Comparison of ENCODE assay signal across 1 fruit fly cellular context in genomic region chr2L:267441-268089, dm6.
TF ChIP-seq lines count a peak whose summit lies in the region.

Gene CG17075 (minus strand): TSS chr2L:267505.

TF ChIP-seq in whole organism, embryonic, 481 proteins besides CTCF, POLR2A, EP300 and RAD21 (continued from another document and continues in another):
- TF ChIP-seq CG9727 (GFP tag; optimal IDR thresholded peaks at IDR 0.05; lab: Kevin White, UChicago): peak; percentile 94
- peak; percentile 94 for TF ChIP-seq CG7372 (GFP tag; IDR thresholded peaks at IDR 0.05; lab: Robert Waterston, UW)
- peak; percentile 96 for TF ChIP-seq ranshi (GFP tag; IDR thresholded peaks at IDR 0.05; lab: Robert Waterston, UW)
- TF ChIP-seq CG4424 (GFP tag; optimal IDR thresholded peaks at IDR 0.05; lab: Kevin White, UChicago): peak; percentile 92
- TF ChIP-seq bigmax (GFP tag; optimal IDR thresholded peaks at IDR 0.05; lab: Kevin White, UChicago): peak; percentile 6
- TF ChIP-seq tll (GFP tag; optimal IDR thresholded peaks at IDR 0.05; lab: Kevin White, UChicago): no peak
- no peak for TF ChIP-seq pan (optimal IDR thresholded peaks at IDR 0.05; lab: Kevin White, UChicago)
- TF ChIP-seq pan (GFP tag; optimal IDR thresholded peaks at IDR 0.05 in 1 of 2, IDR thresholded peaks at IDR 0.05 in 1 of 2): peak in 1 of 2 experiments; percentile 97
- TF ChIP-seq run (tag; optimal IDR thresholded peaks at IDR 0.05; lab: Kevin White, UChicago): peak; percentile 87
- TF ChIP-seq CG30020 (tag; optimal IDR thresholded peaks at IDR 0.05; lab: Kevin White, UChicago): peak; percentile 63
- peak; percentile 85 for TF ChIP-seq bcd (GFP tag; optimal IDR thresholded peaks at IDR 0.05; lab: Kevin White, UChicago)
- TF ChIP-seq YL-1 (GFP tag; optimal IDR thresholded peaks at IDR 0.05; lab: Kevin White, UChicago): peak; percentile 63
- peak; percentile 81 for TF ChIP-seq CG31388 (GFP tag; optimal IDR thresholded peaks at IDR 0.05; lab: Kevin White, UChicago)
- peak; percentile 24 for TF ChIP-seq CG3995 (GFP tag; optimal IDR thresholded peaks at IDR 0.05; lab: Kevin White, UChicago)
- peak; percentile 61; the same call in 1 of the 2 replicates for TF ChIP-seq ham (GFP tag; IDR thresholded peaks at IDR 0.05; lab: Robert Waterston, UW)
- TF ChIP-seq CG10147 (GFP tag; optimal IDR thresholded peaks at IDR 0.05; lab: Kevin White, UChicago): peak; percentile 96
- TF ChIP-seq dpn (GFP tag; optimal IDR thresholded peaks at IDR 0.05; lab: Kevin White, UChicago): peak; percentile 89 to 93
- TF ChIP-seq schlank (tag; optimal IDR thresholded peaks at IDR 0.05; lab: Kevin White, UChicago): peak; percentile 87
- TF ChIP-seq Myb (GFP tag; optimal IDR thresholded peaks at IDR 0.05; lab: Kevin White, UChicago): peak; percentile 50
- peak; percentile 86 for TF ChIP-seq onecut (GFP tag; IDR thresholded peaks at IDR 0.05; lab: Robert Waterston, UW)
- peak; percentile 93 for TF ChIP-seq CG15514 (GFP tag; optimal IDR thresholded peaks at IDR 0.05; lab: Kevin White, UChicago)
- peak; percentile 62 for TF ChIP-seq Hey (tag; optimal IDR thresholded peaks at IDR 0.05; lab: Kevin White, UChicago)
- peak; percentile 24 for TF ChIP-seq CG3163 (GFP tag; optimal IDR thresholded peaks at IDR 0.05; lab: Kevin White, UChicago)
- peak; percentile 96 for TF ChIP-seq CG12391 (tag; optimal IDR thresholded peaks at IDR 0.05; lab: Kevin White, UChicago)
- peak; percentile 93 for TF ChIP-seq so (GFP tag; IDR thresholded peaks at IDR 0.05; lab: Robert Waterston, UW)
- peak; percentile 84 for TF ChIP-seq otp (GFP tag; IDR thresholded peaks at IDR 0.05; lab: Robert Waterston, UW)
- TF ChIP-seq CG30431 (GFP tag; optimal IDR thresholded peaks at IDR 0.05; lab: Kevin White, UChicago): peak; percentile 87
- TF ChIP-seq dm (GFP tag; optimal IDR thresholded peaks at IDR 0.05; lab: Kevin White, UChicago): peak; percentile 31
- TF ChIP-seq Eip74EF (GFP tag; optimal IDR thresholded peaks at IDR 0.05; lab: Kevin White, UChicago): peak in 1 of 2 experiments; percentile 93
- peak; percentile 96 for TF ChIP-seq caup (GFP tag; optimal IDR thresholded peaks at IDR 0.05; lab: Kevin White, UChicago; ENCODE audit: severe bottlenecking)
- TF ChIP-seq CG12769 (tag; optimal IDR thresholded peaks at IDR 0.05; lab: Kevin White, UChicago): peak; percentile 94
- peak; percentile 96 for TF ChIP-seq PHDP (tag; optimal IDR thresholded peaks at IDR 0.05; lab: Kevin White, UChicago)
- TF ChIP-seq CG4360 (GFP tag; IDR thresholded peaks at IDR 0.05; lab: Robert Waterston, UW): peak; percentile 63
- TF ChIP-seq Adf1 (GFP tag; IDR thresholded peaks at IDR 0.05; lab: Robert Waterston, UW): peak; percentile 80
- TF ChIP-seq CG9437 (GFP tag; optimal IDR thresholded peaks at IDR 0.05; lab: Kevin White, UChicago): peak; percentile 87
- peak; percentile 91 for TF ChIP-seq Gug (GFP tag; IDR thresholded peaks at IDR 0.05; lab: Robert Waterston, UW)
- TF ChIP-seq tio (GFP tag; optimal IDR thresholded peaks at IDR 0.05; lab: Kevin White, UChicago): peak; percentile 89
- peak; percentile 77 for TF ChIP-seq Antp (GFP tag; optimal IDR thresholded peaks at IDR 0.05; lab: Kevin White, UChicago)
- TF ChIP-seq CG3065 (GFP tag; optimal IDR thresholded peaks at IDR 0.05; lab: Kevin White, UChicago): peak; percentile 78
- peak; percentile 96 for TF ChIP-seq Dek (tag; optimal IDR thresholded peaks at IDR 0.05; lab: Kevin White, UChicago)
- TF ChIP-seq z (GFP tag; IDR thresholded peaks at IDR 0.05; lab: Robert Waterston, UW): no peak; the same call in 2 of the 3 replicates
- TF ChIP-seq Ada2b (GFP tag; IDR thresholded peaks at IDR 0.05; lab: Robert Waterston, UW): peak; percentile 97
- TF ChIP-seq Nf-YA (GFP tag; IDR thresholded peaks at IDR 0.05; lab: Robert Waterston, UW): peak; percentile 89
- TF ChIP-seq CrebB (tag; optimal IDR thresholded peaks at IDR 0.05; lab: Kevin White, UChicago): peak; percentile 90
- TF ChIP-seq Max (GFP tag; optimal IDR thresholded peaks at IDR 0.05; lab: Kevin White, UChicago): peak; percentile 95
- peak; percentile 75 for TF ChIP-seq gro (GFP tag; optimal IDR thresholded peaks at IDR 0.05; lab: Kevin White, UChicago)
- peak; percentile 90 for TF ChIP-seq vfl (GFP tag; optimal IDR thresholded peaks at IDR 0.05; lab: Kevin White, UChicago)
- TF ChIP-seq nmo (GFP tag; optimal IDR thresholded peaks at IDR 0.05; lab: Kevin White, UChicago): peak; percentile 93
- peak; percentile 96 for TF ChIP-seq HLH3B (GFP tag; IDR thresholded peaks at IDR 0.05; lab: Robert Waterston, UW)
- TF ChIP-seq CHES-1-like (GFP tag; optimal IDR thresholded peaks at IDR 0.05; lab: Kevin White, UChicago): peak; percentile 68
- peak; percentile 80 for TF ChIP-seq CG34376 (GFP tag; optimal IDR thresholded peaks at IDR 0.05; lab: Kevin White, UChicago)
- TF ChIP-seq Mrtf (GFP tag; IDR thresholded peaks at IDR 0.05; lab: Robert Waterston, UW): peak; percentile 92
- peak; percentile 90 for TF ChIP-seq CG3726 (GFP tag; IDR thresholded peaks at IDR 0.05; lab: Robert Waterston, UW)
- peak; percentile 95 for TF ChIP-seq CG10366 (GFP tag; IDR thresholded peaks at IDR 0.05; lab: Robert Waterston, UW)
- peak; percentile 81 for TF ChIP-seq CG4328 (GFP tag; optimal IDR thresholded peaks at IDR 0.05; lab: Kevin White, UChicago)
- TF ChIP-seq CG13894 (tag; optimal IDR thresholded peaks at IDR 0.05; lab: Kevin White, UChicago): peak; percentile 94
- TF ChIP-seq CG12299 (tag; optimal IDR thresholded peaks at IDR 0.05; lab: Kevin White, UChicago): peak; percentile 92
- TF ChIP-seq Pdp1 (GFP tag; optimal IDR thresholded peaks at IDR 0.05; lab: Kevin White, UChicago): peak; percentile 85 to 88
- TF ChIP-seq btn (GFP tag; optimal IDR thresholded peaks at IDR 0.05; lab: Kevin White, UChicago): peak; percentile 34
- peak; percentile 79 for TF ChIP-seq E2f2 (GFP tag; IDR thresholded peaks at IDR 0.05; lab: Robert Waterston, UW)
- peak; percentile 91 for TF ChIP-seq CG8388 (GFP tag; optimal IDR thresholded peaks at IDR 0.05; lab: Kevin White, UChicago)
- TF ChIP-seq Ptx1 (GFP tag; IDR thresholded peaks at IDR 0.05; lab: Robert Waterston, UW): peak; percentile 97
- TF ChIP-seq D (optimal IDR thresholded peaks at IDR 0.05; lab: Kevin White, UChicago): no peak
- peak; percentile 84 for TF ChIP-seq D (GFP tag; optimal IDR thresholded peaks at IDR 0.05; lab: Kevin White, UChicago)
- peak; percentile 84 for TF ChIP-seq ems (GFP tag; optimal IDR thresholded peaks at IDR 0.05; lab: Kevin White, UChicago)
- peak; percentile 92 for TF ChIP-seq CG1233 (GFP tag; optimal IDR thresholded peaks at IDR 0.05; lab: Kevin White, UChicago)
- TF ChIP-seq CG18262 (tag; optimal IDR thresholded peaks at IDR 0.05; lab: Kevin White, UChicago): peak; percentile 89
- no peak for TF ChIP-seq Elba2 (GFP tag; optimal IDR thresholded peaks at IDR 0.05; lab: Kevin White, UChicago)
- peak; percentile 96 for TF ChIP-seq CG2120 (GFP tag; optimal IDR thresholded peaks at IDR 0.05; lab: Kevin White, UChicago)
- peak; percentile 84 for TF ChIP-seq sr (GFP tag; IDR thresholded peaks at IDR 0.05; lab: Robert Waterston, UW)
- TF ChIP-seq Six4 (GFP tag; optimal IDR thresholded peaks at IDR 0.05; lab: Kevin White, UChicago): peak; percentile 86
- TF ChIP-seq CG14050 (GFP tag; IDR thresholded peaks at IDR 0.05; lab: Robert Waterston, UW): peak; percentile 93
- peak; percentile 93 for TF ChIP-seq Hr3 (GFP tag; optimal IDR thresholded peaks at IDR 0.05; lab: Kevin White, UChicago)
- TF ChIP-seq E2f1 (GFP tag; IDR thresholded peaks at IDR 0.05; lab: Robert Waterston, UW): peak; percentile 95
- TF ChIP-seq CG11398 (GFP tag; optimal IDR thresholded peaks at IDR 0.05; lab: Kevin White, UChicago): peak; percentile 70
- peak; percentile 78 for TF ChIP-seq tx (GFP tag; optimal IDR thresholded peaks at IDR 0.05; lab: Kevin White, UChicago)
- peak; percentile 77 for TF ChIP-seq CG11696 (GFP tag; IDR thresholded peaks at IDR 0.05; lab: Robert Waterston, UW)
- TF ChIP-seq CG12942 (GFP tag; optimal IDR thresholded peaks at IDR 0.05; lab: Kevin White, UChicago): peak; percentile 92
- peak; percentile 93 for TF ChIP-seq ken (GFP tag; IDR thresholded peaks at IDR 0.05; lab: Robert Waterston, UW)
- peak; percentile 92 for TF ChIP-seq klu (GFP tag; IDR thresholded peaks at IDR 0.05; lab: Robert Waterston, UW)
- peak; percentile 73 for TF ChIP-seq kah (GFP tag; optimal IDR thresholded peaks at IDR 0.05; lab: Kevin White, UChicago)
- peak; percentile 93 for TF ChIP-seq CG9817 (tag; optimal IDR thresholded peaks at IDR 0.05; lab: Kevin White, UChicago)
- peak; percentile 90 for TF ChIP-seq odd (GFP tag; optimal IDR thresholded peaks at IDR 0.05; lab: Kevin White, UChicago)
- peak; percentile 94 for TF ChIP-seq wdn (GFP tag; IDR thresholded peaks at IDR 0.05; lab: Robert Waterston, UW)
- TF ChIP-seq p53 (GFP tag; optimal IDR thresholded peaks at IDR 0.05; lab: Kevin White, UChicago): peak; percentile 67
- peak; percentile 86 for TF ChIP-seq CG13123 (GFP tag; optimal IDR thresholded peaks at IDR 0.05; lab: Kevin White, UChicago)
- TF ChIP-seq Deaf1 (tag; optimal IDR thresholded peaks at IDR 0.05; lab: Kevin White, UChicago): peak; percentile 92
- TF ChIP-seq oc (tag; optimal IDR thresholded peaks at IDR 0.05; lab: Kevin White, UChicago): peak; percentile 91
- TF ChIP-seq hb (GFP tag; IDR thresholded peaks at IDR 0.05; lab: Robert Waterston, UW; ENCODE audit: partially characterized antibody): no peak
- peak; percentile 19 for TF ChIP-seq mirr (GFP tag; optimal IDR thresholded peaks at IDR 0.05; lab: Kevin White, UChicago)
- TF ChIP-seq Neu2 (GFP tag; optimal IDR thresholded peaks at IDR 0.05; lab: Kevin White, UChicago; ENCODE audit: borderline replicate concordance): no peak
- peak; percentile 95 for TF ChIP-seq grau (tag; optimal IDR thresholded peaks at IDR 0.05; lab: Kevin White, UChicago)
- TF ChIP-seq Xbp1 (GFP tag; optimal IDR thresholded peaks at IDR 0.05; lab: Kevin White, UChicago): peak; percentile 96
- TF ChIP-seq lab (GFP tag; optimal IDR thresholded peaks at IDR 0.05; lab: Kevin White, UChicago): peak; percentile 98
- TF ChIP-seq seq (GFP tag; IDR thresholded peaks at IDR 0.05; lab: Robert Waterston, UW): peak; percentile 94
- TF ChIP-seq CG11247 (GFP tag; IDR thresholded peaks at IDR 0.05; lab: Robert Waterston, UW): peak; percentile 93
- TF ChIP-seq cas (GFP tag; IDR thresholded peaks at IDR 0.05; lab: Robert Waterston, UW): peak; percentile 86
- TF ChIP-seq luna (GFP tag; optimal IDR thresholded peaks at IDR 0.05; lab: Kevin White, UChicago): no peak
- peak; percentile 55 for TF ChIP-seq CG7786 (GFP tag; optimal IDR thresholded peaks at IDR 0.05; lab: Kevin White, UChicago)
- peak; percentile 96 for TF ChIP-seq CG3847 (GFP tag; IDR thresholded peaks at IDR 0.05; lab: Robert Waterston, UW)
- TF ChIP-seq Optix (GFP tag; IDR thresholded peaks at IDR 0.05; lab: Robert Waterston, UW): peak; percentile 89
- TF ChIP-seq her (GFP tag; optimal IDR thresholded peaks at IDR 0.05; lab: Kevin White, UChicago): peak; percentile 33
- peak; percentile 95 for TF ChIP-seq CG2889 (GFP tag; IDR thresholded peaks at IDR 0.05; lab: Robert Waterston, UW)
- TF ChIP-seq tap (tag; optimal IDR thresholded peaks at IDR 0.05; lab: Kevin White, UChicago): peak; percentile 89
- peak; percentile 93 for TF ChIP-seq esg (GFP tag; conservative IDR thresholded peaks at IDR 0.05; lab: Robert Waterston, UW)
- peak; percentile 72 for TF ChIP-seq TFAM (GFP tag; optimal IDR thresholded peaks at IDR 0.05; lab: Kevin White, UChicago)
- TF ChIP-seq danr (GFP tag; IDR thresholded peaks at IDR 0.05; lab: Robert Waterston, UW): peak; percentile 91
- TF ChIP-seq CG10543 (GFP tag; optimal IDR thresholded peaks at IDR 0.05; lab: Kevin White, UChicago): peak; percentile 75
- TF ChIP-seq CG13624 (GFP tag; optimal IDR thresholded peaks at IDR 0.05; lab: Kevin White, UChicago): peak; percentile 69
- TF ChIP-seq scrt (GFP tag; optimal IDR thresholded peaks at IDR 0.05; lab: Kevin White, UChicago): peak; percentile 92
- peak; percentile 97 for TF ChIP-seq Sox102F (GFP tag; optimal IDR thresholded peaks at IDR 0.05; lab: Kevin White, UChicago)
- TF ChIP-seq CG16779 (GFP tag; IDR thresholded peaks at IDR 0.05; lab: Robert Waterston, UW): peak; percentile 81
- no peak for TF ChIP-seq sna (GFP tag; IDR thresholded peaks at IDR 0.05; lab: Robert Waterston, UW; ENCODE audit: partially characterized antibody)
- peak; percentile 76 for TF ChIP-seq CG4404 (GFP tag; IDR thresholded peaks at IDR 0.05; lab: Robert Waterston, UW)
- TF ChIP-seq MBD-R2 (GFP tag; IDR thresholded peaks at IDR 0.05; lab: Robert Waterston, UW): peak; percentile 91
- TF ChIP-seq CG7987 (GFP tag; optimal IDR thresholded peaks at IDR 0.05; lab: Kevin White, UChicago): peak; percentile 76
- peak; percentile 83 for TF ChIP-seq chn (GFP tag; optimal IDR thresholded peaks at IDR 0.05; lab: Kevin White, UChicago)
- peak; percentile 92 for TF ChIP-seq dimm (GFP tag; IDR thresholded peaks at IDR 0.05; lab: Robert Waterston, UW)
- TF ChIP-seq CG10274 (GFP tag; optimal IDR thresholded peaks at IDR 0.05; lab: Kevin White, UChicago): peak; percentile 64
- peak; percentile 80 for TF ChIP-seq CG16815 (GFP tag; optimal IDR thresholded peaks at IDR 0.05; lab: Kevin White, UChicago)
- TF ChIP-seq CG4730 (GFP tag; IDR thresholded peaks at IDR 0.05; lab: Robert Waterston, UW): peak; percentile 93
- TF ChIP-seq Abd-B (GFP tag; optimal IDR thresholded peaks at IDR 0.05; lab: Kevin White, UChicago): peak; percentile 93
- TF ChIP-seq Poxn (GFP tag; IDR thresholded peaks at IDR 0.05; lab: Robert Waterston, UW): peak; percentile 83
- peak; percentile 87 for TF ChIP-seq CG17568 (GFP tag; optimal IDR thresholded peaks at IDR 0.05; lab: Kevin White, UChicago)
- TF ChIP-seq unpg (GFP tag; optimal IDR thresholded peaks at IDR 0.05; lab: Kevin White, UChicago): peak; percentile 96
- peak; percentile 96 for TF ChIP-seq row (GFP tag; IDR thresholded peaks at IDR 0.05; lab: Robert Waterston, UW)
- peak; percentile 86 for TF ChIP-seq sqz (GFP tag; optimal IDR thresholded peaks at IDR 0.05; lab: Kevin White, UChicago)
- peak in 1 of 2 experiments; percentile 49 for TF ChIP-seq insv (GFP tag; optimal IDR thresholded peaks at IDR 0.05; lab: Kevin White, UChicago)
- TF ChIP-seq CG8359 (GFP tag; optimal IDR thresholded peaks at IDR 0.05; lab: Kevin White, UChicago; ENCODE audit: borderline replicate concordance): peak; percentile 68
- peak; percentile 93 for TF ChIP-seq stc (GFP tag; IDR thresholded peaks at IDR 0.05; lab: Robert Waterston, UW)
- peak; percentile 48 for TF ChIP-seq shn (GFP tag; optimal IDR thresholded peaks at IDR 0.05; lab: Kevin White, UChicago)
- peak; percentile 97 for TF ChIP-seq CG32772 (GFP tag; IDR thresholded peaks at IDR 0.05; lab: Robert Waterston, UW)
